Fruit fly (Drosophila melanogaster) whole organism, embryonic: Measurements from ENCODE around the gene Obp93a.

Experiments
- Ada2b ChIP-seq: fragments of 200-800 bp; sonication (Bioruptor generic); IDR thresholded peaks from 2 replicates; pipeline ENCODE4 v1.3.6; 2022; ENCODE audit warnings: missing biosample characterization, missing genetic modification characterization
- Atf3 ChIP-seq: fragments of 200-800 bp; sonication (Bioruptor generic); optimal IDR thresholded peaks from 3 replicates; lab custom pipeline; 2016; ENCODE audit warnings: missing biosample characterization, missing genetic modification characterization
- B-H2 ChIP-seq: fragments of 200-800 bp; sonication (Bioruptor generic); optimal IDR thresholded peaks from 2 replicates; lab custom pipeline; 2018; ENCODE audit warnings: missing biosample characterization, mild to moderate bottlenecking, missing genetic modification characterization
- CG11723 ChIP-seq: fragments of 200-800 bp; sonication (Bioruptor generic); optimal IDR thresholded peaks from 2 replicates; lab custom pipeline; 2017; ENCODE audit warnings: missing biosample characterization, mild to moderate bottlenecking, missing genetic modification characterization
- CG12219 ChIP-seq: fragments of 200-800 bp; sonication (Bioruptor generic); optimal IDR thresholded peaks from 3 replicates; lab custom pipeline; 2018; ENCODE audit warnings: missing biosample characterization, mild to moderate bottlenecking, missing genetic modification characterization
- CG13287 ChIP-seq: fragments of 200-800 bp; sonication (Bioruptor generic); IDR thresholded peaks from 2 replicates; pipeline ENCODE4 v1.3.6; 2022; ENCODE audit warnings: missing biosample characterization, missing genetic modification characterization; ENCODE audit not compliant: partially characterized antibody
- CG14014 ChIP-seq: fragments of 200-800 bp; sonication (Bioruptor generic); IDR thresholded peaks from 2 replicates; pipeline ENCODE4 v1.3.6; 2022; ENCODE audit warnings: missing biosample characterization, missing genetic modification characterization
- CG14860 ChIP-seq: fragments of 200-800 bp; sonication (Bioruptor generic); IDR thresholded peaks from 3 replicates; pipeline ENCODE4 v1.3.6; 2022; ENCODE audit warnings: missing biosample characterization, missing genetic modification characterization; ENCODE audit not compliant: partially characterized antibody
- CG17359 ChIP-seq: fragments of 200-800 bp; sonication (Bioruptor generic); optimal IDR thresholded peaks from 3 replicates; lab custom pipeline; 2018; ENCODE audit warnings: missing biosample characterization, mild to moderate bottlenecking, missing genetic modification characterization, moderate library complexity
- CG1832 ChIP-seq: fragments of 200-800 bp; sonication (Bioruptor generic); optimal IDR thresholded peaks from 2 replicates; lab custom pipeline; 2017; ENCODE audit warnings: missing biosample characterization, mild to moderate bottlenecking, missing genetic modification characterization, inconsistent platforms
- CG3281 ChIP-seq: fragments of 200-800 bp; sonication (Bioruptor generic); optimal IDR thresholded peaks from 3 replicates; lab custom pipeline; 2017; ENCODE audit warnings: missing biosample characterization, mild to moderate bottlenecking, missing genetic modification characterization
- CG4404 ChIP-seq: fragments of 200-800 bp; sonication (Bioruptor generic); IDR thresholded peaks from 2 replicates; pipeline ENCODE4 v1.3.6; 2022; ENCODE audit warnings: missing biosample characterization, missing genetic modification characterization
- CG4617 ChIP-seq: fragments of 200-800 bp; sonication (Bioruptor generic); optimal IDR thresholded peaks from 3 replicates; lab custom pipeline; 2016; ENCODE audit warnings: missing biosample characterization, missing genetic modification characterization, borderline replicate concordance
- Dad ChIP-seq: fragments of 200-800 bp; sonication (Bioruptor generic); optimal IDR thresholded peaks from 3 replicates; lab custom pipeline; 2016; ENCODE audit warnings: missing biosample characterization, missing genetic modification characterization
- Dek ChIP-seq: fragments of 200-800 bp; sonication (Bioruptor generic); optimal IDR thresholded peaks from 3 replicates; lab custom pipeline; 2019; ENCODE audit warnings: missing biosample characterization, mild to moderate bottlenecking, missing genetic modification characterization, moderate library complexity
- E2f2 ChIP-seq: fragments of 200-800 bp; sonication (Bioruptor generic); IDR thresholded peaks from 2 replicates; pipeline ENCODE4 v1.3.6; 2022; ENCODE audit warnings: missing biosample characterization, missing genetic modification characterization
- Eip74EF ChIP-seq, 2 experiments: fragments of 200-800 bp in 1 of 2; fragments of >200 bp in 1 of 2; sonication (Bioruptor generic) in 1 of 2; optimal IDR thresholded peaks; 2 replicates each; lab custom pipeline; 2017 to 2019; ENCODE audit warnings: missing biosample characterization in 2 of 2, missing genetic modification characterization in 2 of 2, mild to moderate bottlenecking in 1 of 2, moderate library complexity in 1 of 2
- Gsc ChIP-seq: fragments of 200-800 bp; sonication (Bioruptor generic); IDR thresholded peaks from 2 replicates; pipeline ENCODE4 v1.3.6; 2022; ENCODE audit warnings: missing biosample characterization, missing genetic modification characterization
- Hmr ChIP-seq: fragments of 200-800 bp; sonication (Bioruptor generic); optimal IDR thresholded peaks from 3 replicates; lab custom pipeline; 2017; ENCODE audit warnings: mild to moderate bottlenecking, missing biosample characterization, missing genetic modification reagents, missing genetic modification characterization
- Hsf ChIP-seq: fragments of 200-800 bp; sonication (Bioruptor generic); optimal IDR thresholded peaks from 3 replicates; lab custom pipeline; 2016; ENCODE audit warnings: missing biosample characterization, missing genetic modification characterization
- Mes4 ChIP-seq: fragments of 200-800 bp; sonication (Bioruptor generic); optimal IDR thresholded peaks from 2 replicates; lab custom pipeline; 2016; ENCODE audit warnings: missing biosample characterization, missing genetic modification characterization
- Neu2 ChIP-seq: fragments of 200-800 bp; sonication (Bioruptor generic); optimal IDR thresholded peaks from 3 replicates; lab custom pipeline; 2016; ENCODE audit warnings: missing biosample characterization, missing genetic modification characterization, borderline replicate concordance
- Optix ChIP-seq: fragments of 200-800 bp; sonication (Bioruptor generic); IDR thresholded peaks from 3 replicates; pipeline ENCODE4 v1.3.6; 2022; ENCODE audit warnings: missing biosample characterization, missing genetic modification characterization
- Stat92E ChIP-seq, 3 experiments: fragments of >200 bp in 2 of 3; fragments of 200-800 bp in 1 of 3; sonication (Bioruptor generic) in 1 of 3; optimal IDR thresholded peaks; 2 replicates each; lab custom pipeline; 2017 to 2019; ENCODE audit warnings: missing biosample characterization in 3 of 3, missing genetic modification characterization in 3 of 3, mild to moderate bottlenecking in 1 of 3, moderate library complexity in 1 of 3
- Usf ChIP-seq: fragments of 200-800 bp; sonication (Bioruptor generic); optimal IDR thresholded peaks from 2 replicates; lab custom pipeline; 2017; ENCODE audit warnings: missing genotype, missing biosample characterization, missing genetic modification characterization
- al ChIP-seq: fragments of 200-800 bp; sonication (Bioruptor generic); IDR thresholded peaks from 2 replicates; pipeline ENCODE4 v1.3.6; 2022; ENCODE audit warnings: missing biosample characterization, missing genetic modification characterization
- ase ChIP-seq: fragments of 200-800 bp; sonication (Bioruptor generic); IDR thresholded peaks from 3 replicates; pipeline ENCODE4 v1.3.6; 2022; ENCODE audit warnings: missing biosample characterization, missing genetic modification characterization
- croc ChIP-seq: fragments of 200-800 bp; sonication (Bioruptor generic); conservative IDR thresholded peaks from 3 replicates; pipeline ENCODE4 v1.3.6; 2022; ENCODE audit warnings: missing biosample characterization, missing genetic modification characterization
- dm ChIP-seq: fragments of 200-800 bp; sonication (Bioruptor generic); optimal IDR thresholded peaks from 3 replicates; lab custom pipeline; 2016; ENCODE audit warnings: missing biosample characterization, missing genetic modification characterization
- dpn ChIP-seq, 2 experiments: fragments of 200-800 bp; sonication (Bioruptor generic); optimal IDR thresholded peaks; 3 replicates each; lab custom pipeline; 2016; ENCODE audit warnings: missing biosample characterization in 2 of 2, missing genetic modification characterization in 2 of 2
- ewg ChIP-seq: fragments of 200-800 bp; sonication (Bioruptor generic); optimal IDR thresholded peaks from 3 replicates; lab custom pipeline; 2017; ENCODE audit warnings: mild to moderate bottlenecking, missing biosample characterization, missing genetic modification reagents, missing genetic modification characterization
- gcm ChIP-seq: fragments of 200-800 bp; sonication (Bioruptor generic); optimal IDR thresholded peaks from 2 replicates; lab custom pipeline; 2019; ENCODE audit warnings: missing biosample characterization, mild to moderate bottlenecking, missing genetic modification characterization, moderate library complexity
- gem ChIP-seq: fragments of 200-800 bp; sonication (Bioruptor generic); optimal IDR thresholded peaks from 2 replicates; lab custom pipeline; 2019; ENCODE audit warnings: missing biosample characterization, mild to moderate bottlenecking, missing genetic modification characterization, moderate library complexity
- grau ChIP-seq: fragments of 200-800 bp; optimal IDR thresholded peaks from 3 replicates; lab custom pipeline; 2019; ENCODE audit warnings: missing biosample characterization, mild to moderate bottlenecking, missing genetic modification characterization, moderate library complexity
- grn ChIP-seq: fragments of 200-800 bp; sonication (Bioruptor generic); optimal IDR thresholded peaks from 3 replicates; lab custom pipeline; 2017; ENCODE audit warnings: missing biosample characterization, missing genetic modification characterization
- gt ChIP-seq: fragments of 200-800 bp; sonication (Bioruptor generic); IDR thresholded peaks from 2 replicates; pipeline ENCODE4 v1.3.6; 2022; ENCODE audit warnings: missing biosample characterization, missing genetic modification characterization
- hb ChIP-seq: fragments of 200-800 bp; sonication (Bioruptor generic); IDR thresholded peaks from 3 replicates; pipeline ENCODE4 v1.3.6; 2022; ENCODE audit warnings: missing biosample characterization, missing genetic modification characterization; ENCODE audit not compliant: partially characterized antibody
- lbe ChIP-seq: fragments of 200-800 bp; sonication (Bioruptor generic); optimal IDR thresholded peaks from 2 replicates; lab custom pipeline; 2016; ENCODE audit warnings: missing biosample characterization, mild to moderate bottlenecking, missing genetic modification characterization
- otp ChIP-seq: fragments of 200-800 bp; sonication (Bioruptor generic); IDR thresholded peaks from 3 replicates; pipeline ENCODE4, ENCODE4 v1.3.6; 2022; ENCODE audit warnings: missing biosample characterization, missing genetic modification characterization
- p53 ChIP-seq: fragments of 200-800 bp; sonication (Bioruptor generic); optimal IDR thresholded peaks from 2 replicates; lab custom pipeline; 2016; ENCODE audit warnings: missing biosample characterization, missing genetic modification characterization
- pfk ChIP-seq: fragments of 200-800 bp; sonication (Bioruptor generic); optimal IDR thresholded peaks from 2 replicates; lab custom pipeline; 2018; ENCODE audit warnings: missing biosample characterization, mild to moderate bottlenecking, missing genetic modification characterization, moderate library complexity
- pho ChIP-seq: fragments of 200-800 bp; sonication (Bioruptor generic); optimal IDR thresholded peaks from 2 replicates; lab custom pipeline; 2016; ENCODE audit warnings: missing biosample characterization, missing genetic modification characterization
- phol ChIP-seq: fragments of 200-800 bp; sonication (Bioruptor generic); optimal IDR thresholded peaks from 3 replicates; lab custom pipeline; 2018; ENCODE audit warnings: missing biosample characterization, mild to moderate bottlenecking, missing genetic modification characterization, moderate library complexity
- slou ChIP-seq: fragments of 200-800 bp; sonication (Bioruptor generic); optimal IDR thresholded peaks from 3 replicates; lab custom pipeline; 2016; ENCODE audit warnings: missing biosample characterization, missing genetic modification characterization
- tin ChIP-seq: fragments of 200-800 bp; sonication (Bioruptor generic); optimal IDR thresholded peaks from 3 replicates; lab custom pipeline; 2016; ENCODE audit warnings: missing biosample characterization, missing genetic modification characterization
- tio ChIP-seq: fragments of 200-800 bp; sonication (Bioruptor generic); optimal IDR thresholded peaks from 2 replicates; lab custom pipeline; 2017; ENCODE audit warnings: missing biosample characterization, missing genetic modification characterization, inconsistent platforms
- tll ChIP-seq, 2 experiments: fragments of 200-800 bp in 1 of 2; fragments of >200 bp in 1 of 2; sonication (Bioruptor generic) in 1 of 2; optimal IDR thresholded peaks; 2 replicates each; lab custom pipeline; 2017 to 2019; ENCODE audit warnings: missing biosample characterization in 2 of 2, missing genetic modification characterization in 2 of 2, mild to moderate bottlenecking in 1 of 2, moderate library complexity in 1 of 2
- trh ChIP-seq: fragments of 200-800 bp; sonication (Bioruptor generic); optimal IDR thresholded peaks from 2 replicates; lab custom pipeline; 2016; ENCODE audit warnings: missing biosample characterization, missing genetic modification characterization
- vvl ChIP-seq: fragments of 200-800 bp; sonication (Bioruptor generic); IDR thresholded peaks from 2 replicates; pipeline ENCODE4 v1.3.6; 2022; ENCODE audit warnings: missing biosample characterization, missing genetic modification characterization
- wdn ChIP-seq: fragments of 200-800 bp; sonication (Bioruptor generic); IDR thresholded peaks from 2 replicates; pipeline ENCODE4 v1.3.6; 2022; ENCODE audit warnings: missing biosample characterization, missing genetic modification characterization
- zen ChIP-seq: fragments of 200-800 bp; sonication (Bioruptor generic); optimal IDR thresholded peaks from 3 replicates; lab custom pipeline; 2018; ENCODE audit warnings: missing biosample characterization, mild to moderate bottlenecking, missing genetic modification characterization, moderate library complexity

Obp93a gene

DNA sequence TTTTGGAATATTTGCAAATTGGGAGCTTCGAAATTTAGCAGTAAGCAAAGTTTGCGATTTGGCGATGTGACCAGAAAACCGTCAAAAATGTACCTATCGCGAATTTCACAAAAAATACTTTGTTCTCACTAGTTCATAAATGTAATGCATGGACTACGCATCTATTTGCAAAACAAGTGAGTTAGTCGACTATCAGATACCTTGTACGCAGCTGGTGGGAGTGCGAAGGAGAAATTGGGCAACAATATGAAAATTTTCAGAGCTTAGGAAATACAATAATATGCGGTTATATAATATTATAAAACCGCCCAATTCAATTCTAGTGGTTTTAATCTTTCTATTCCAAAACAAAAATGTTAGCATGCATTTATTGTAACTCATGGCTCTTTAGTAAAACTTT is 10.7 kb downstream of the Obp93a start, which contains the start of gene Bdbt (continued):
- TF ChIP-seq Gsc (GFP tag; lab: Robert Waterston, UW) (no peak), CG17359 (no peak), Usf (GFP tag; lab: Kevin White, UChicago) (no peak), tin (GFP tag; lab: Kevin White, UChicago) (no peak), wdn (no peak), tio (GFP tag; lab: Kevin White, UChicago) (no peak), croc (GFP tag; lab: Robert Waterston, UW) (no peak), CG3281 (GFP tag; lab: Kevin White, UChicago) (no peak), ewg (GFP tag; lab: Kevin White, UChicago) (no peak), Atf3 (no peak), Optix (GFP tag; lab: Robert Waterston, UW) (no peak), zen (tag; lab: Kevin White, UChicago) (no peak), CG14860 (GFP tag; lab: Robert Waterston, UW) (peak; percentile 91), al (GFP tag; lab: Robert Waterston, UW) (no peak), dm (GFP tag; lab: Kevin White, UChicago) (peak; percentile 34), Hsf (GFP tag; lab: Kevin White, UChicago) (peak; percentile 33), vvl (no peak), trh (no peak), CG4617 (no peak), B-H2 (GFP tag; lab: Kevin White, UChicago) (no peak), otp (GFP tag; lab: Robert Waterston, UW) (peak; percentile 29; the same call in 1 of the 3 replicates), ase (no peak), E2f2 (peak; percentile 40), grn (GFP tag; lab: Kevin White, UChicago) (no peak), tll (GFP tag; optimal IDR thresholded peaks at IDR 0.05; lab: Kevin White, UChicago) (no peak), CG4404 (GFP tag; lab: Robert Waterston, UW) (no peak), lbe (GFP tag; lab: Kevin White, UChicago) (no peak), Ada2b (GFP tag; lab: Robert Waterston, UW) (0 out of 2 replicates have a peak, but pooled peaks have one; percentile 38), CG13287 (GFP tag; lab: Robert Waterston, UW) (peak; percentile 79), hb (GFP tag; lab: Robert Waterston, UW) (peak; percentile 89), slou (GFP tag; lab: Kevin White, UChicago) (no peak), Hmr (GFP tag; lab: Kevin White, UChicago) (no peak), Dad (GFP tag; lab: Kevin White, UChicago) (peak; percentile 14), CG1832 (GFP tag; lab: Kevin White, UChicago) (no peak), CG12219 (no peak), gem (tag; lab: Kevin White, UChicago) (no peak), pho (GFP tag; lab: Kevin White, UChicago) (peak; percentile 38), phol (tag; lab: Kevin White, UChicago) (peak; percentile 35), Eip74EF (GFP tag; optimal IDR thresholded peaks at IDR 0.05; lab: Kevin White, UChicago) (no peak), pfk (GFP tag; lab: Kevin White, UChicago) (no peak), gt (GFP tag; lab: Robert Waterston, UW) (no peak), Dek (tag; lab: Kevin White, UChicago) (no peak), grau (tag; lab: Kevin White, UChicago) (no peak), Mes4 (GFP tag; lab: Kevin White, UChicago) (no peak), Neu2 (GFP tag; lab: Kevin White, UChicago) (no peak), CG14014 (GFP tag; lab: Robert Waterston, UW) (peak; percentile 49; the same call in 1 of the 2 replicates), CG11723 (no peak), gcm (no peak), Stat92E (GFP tag; optimal IDR thresholded peaks at IDR 0.05; lab: Kevin White, UChicago) (no peak), dpn (GFP tag; optimal IDR thresholded peaks at IDR 0.05; lab: Kevin White, UChicago) (peak; percentile 50 to 56), p53 (GFP tag; lab: Kevin White, UChicago) (no peak)
